Worm (Caenorhabditis elegans) whole organism, young adult: ENCODE measurements around the gene clc-21.
"Not testable (repeated sequence)": the region's sequence is repeated elsewhere in the genome, so short reads cannot be mapped to it uniquely, and the experiment has no call there.

Source experiments
- B0019.2 ChIP-seq: fragments of 200-800 bp; sonication (Bioruptor generic); conservative IDR thresholded peaks from 2 replicates; pipeline ENCODE4 v1.3.6; 2022; ENCODE audit warnings: missing genetic modification reagents, missing genetic modification characterization, missing compliant biosample characterization
- B0261.1 ChIP-seq: sonication (generic microtip); optimal IDR thresholded peaks from 2 replicates; lab custom pipeline; 2016; ENCODE audit warnings: mild to moderate bottlenecking, missing genetic modification characterization, moderate library complexity, missing compliant biosample characterization
- B0336.3 ChIP-seq: fragments of 200-800 bp; sonication (Bioruptor generic); IDR thresholded peaks from 2 replicates; pipeline ENCODE4 v1.3.6; 2022; ENCODE audit warnings: missing genetic modification characterization, missing compliant biosample characterization
- D2030.7 ChIP-seq: fragments of 200-800 bp; sonication (Bioruptor generic); IDR thresholded peaks from 2 replicates; pipeline ENCODE4 v1.3.6; 2022; ENCODE audit warnings: missing genetic modification reagents, missing genetic modification characterization, missing compliant biosample characterization
- F10E7.11 ChIP-seq: sonication (generic microtip); optimal IDR thresholded peaks from 2 replicates; lab custom pipeline; 2017; ENCODE audit warnings: mild to moderate bottlenecking, missing genetic modification characterization, moderate library complexity, missing compliant biosample characterization
- Y56A3A.18 ChIP-seq: fragments of 200-800 bp; sonication (Bioruptor generic); IDR thresholded peaks from 2 replicates; pipeline ENCODE4 v1.3.6; 2022; ENCODE audit warnings: missing genetic modification reagents, missing genetic modification characterization, missing compliant biosample characterization
- Y67H2A.10 ChIP-seq: fragments of 200-800 bp; sonication (Bioruptor generic); conservative IDR thresholded peaks from 2 replicates; pipeline ENCODE4 v1.3.6; 2022; ENCODE audit warnings: missing genetic modification reagents, missing genetic modification characterization, missing compliant biosample characterization
- ZK185.1 ChIP-seq: sonication (generic microtip); optimal IDR thresholded peaks from 2 replicates; lab custom pipeline; 2016; ENCODE audit warnings: mild to moderate bottlenecking, missing genetic modification characterization, missing compliant biosample characterization; ENCODE audit not compliant: poor library complexity, severe bottlenecking
- attf-6 ChIP-seq: fragments of 200-800 bp; sonication (Bioruptor generic); IDR thresholded peaks from 2 replicates; pipeline ENCODE4 v1.3.6; 2022; ENCODE audit warnings: missing genetic modification reagents, missing genetic modification characterization, missing compliant biosample characterization
- ceh-58 ChIP-seq: fragments of 200-800 bp; sonication (Bioruptor generic); IDR thresholded peaks from 2 replicates; pipeline ENCODE4 v1.3.6; 2022; ENCODE audit warnings: missing genetic modification characterization, missing compliant biosample characterization
- dox-1 ChIP-seq: fragments of 200-800 bp; sonication (Bioruptor generic); IDR thresholded peaks from 2 replicates; pipeline ENCODE4 v1.3.6; 2022; ENCODE audit warnings: missing genetic modification reagents, missing genetic modification characterization, missing compliant biosample characterization
- efl-1 ChIP-seq: fragments of 150-350 bp; optimal IDR thresholded peaks from 2 replicates; lab custom pipeline; 2014; ENCODE audit warnings: missing biosample characterization, missing genetic modification reagents, missing genetic modification characterization
- him-1 ChIP-seq: sonication (generic microtip); optimal IDR thresholded peaks from 2 replicates; lab custom pipeline; 2016; ENCODE audit warnings: missing genotype, missing genetic modification reagents, missing genetic modification characterization, missing compliant biosample characterization
- hmg-1.2 ChIP-seq: fragments of 200-800 bp; sonication (Bioruptor generic); IDR thresholded peaks from 2 replicates; pipeline ENCODE4 v1.3.6; 2022; ENCODE audit warnings: missing genetic modification reagents, missing genetic modification characterization, missing compliant biosample characterization
- hsf-1 ChIP-seq: fragments of 200-800 bp; sonication (Bioruptor generic); IDR thresholded peaks from 2 replicates; pipeline ENCODE4 v1.3.6; 2022; ENCODE audit warnings: missing genetic modification reagents, missing genetic modification characterization, missing compliant biosample characterization
- lin-26 ChIP-seq: fragments of 200-800 bp; sonication (Bioruptor generic); IDR thresholded peaks from 2 replicates; pipeline ENCODE4 v1.3.6; 2022; ENCODE audit warnings: missing genetic modification reagents, missing genetic modification characterization, missing compliant biosample characterization
- lin-35 ChIP-seq, 3 experiments: fragments of 150-350 bp in 2 of 3; sonication (generic microtip) in 1 of 3; optimal IDR thresholded peaks; 2 replicates each; lab custom pipeline; 2014 to 2018; ENCODE audit warnings: missing biosample characterization in 3 of 3, missing genetic modification characterization in 3 of 3, missing genetic modification reagents in 3 of 3
- lin-54 ChIP-seq: fragments of 200-800 bp; sonication (Bioruptor generic); optimal IDR thresholded peaks from 2 replicates; lab custom pipeline; 2018; ENCODE audit warnings: mild to moderate bottlenecking, missing genetic modification characterization, missing compliant biosample characterization
- lsl-1 ChIP-seq: fragments of 200-800 bp; sonication (Bioruptor generic); optimal IDR thresholded peaks from 2 replicates; lab custom pipeline; 2018; ENCODE audit warnings: mild to moderate bottlenecking, missing genetic modification characterization, moderate library complexity, missing compliant biosample characterization
- madf-10 ChIP-seq: sonication (generic microtip); optimal IDR thresholded peaks from 2 replicates; lab custom pipeline; 2016; ENCODE audit warnings: mild to moderate bottlenecking, missing genetic modification characterization, missing compliant biosample characterization
- madf-3 ChIP-seq: fragments of 200-800 bp; sonication (Bioruptor generic); IDR thresholded peaks from 2 replicates; pipeline ENCODE4 v1.3.6; 2022; ENCODE audit warnings: missing genetic modification reagents, missing genetic modification characterization, missing compliant biosample characterization
- mxl-1 ChIP-seq: sonication (generic microtip); optimal IDR thresholded peaks from 2 replicates; lab custom pipeline; 2016; ENCODE audit warnings: missing genetic modification characterization, missing compliant biosample characterization
- nfya-2 ChIP-seq: fragments of 200-800 bp; sonication (Bioruptor generic); IDR thresholded peaks from 2 replicates; pipeline ENCODE4 v1.3.6; 2022; ENCODE audit warnings: missing genetic modification reagents, missing genetic modification characterization, missing compliant biosample characterization
- pbrm-1 ChIP-seq: fragments of 200-800 bp; sonication (Bioruptor generic); IDR thresholded peaks from 2 replicates; pipeline ENCODE4 v1.3.6; 2022; ENCODE audit warnings: missing genetic modification reagents, missing genetic modification characterization, missing compliant biosample characterization
- rcor-1 ChIP-seq: fragments of 200-800 bp; sonication (Bioruptor generic); IDR thresholded peaks from 2 replicates; pipeline ENCODE4 v1.3.6; 2022; ENCODE audit warnings: missing genetic modification reagents, missing genetic modification characterization, missing compliant biosample characterization
- rpc-1 ChIP-seq, 2 experiments: fragments of 150-350 bp in 1 of 2; sonication (generic microtip) in 1 of 2; optimal IDR thresholded peaks; 2 replicates each; lab custom pipeline; 2014 to 2018; ENCODE audit warnings: missing biosample characterization in 1 of 2, missing genetic modification characterization in 1 of 2, missing genetic modification reagents in 1 of 2, missing genotype in 1 of 2
- sea-2 ChIP-seq: fragments of 200-800 bp; sonication (Bioruptor generic); IDR thresholded peaks from 2 replicates; pipeline ENCODE4 v1.3.6; 2022; ENCODE audit warnings: missing genetic modification characterization, missing compliant biosample characterization
- snpc-1.1 ChIP-seq: sonication (generic microtip); optimal IDR thresholded peaks from 2 replicates; lab custom pipeline; 2017; ENCODE audit warnings: missing genetic modification characterization, mild to moderate bottlenecking, missing compliant biosample characterization, antibody characterized with exemption, moderate library complexity, missing genotype, missing genetic modification reagents; ENCODE audit not compliant: insufficient read depth
- snpc-3.4 ChIP-seq: sonication (generic microtip); optimal IDR thresholded peaks from 2 replicates; lab custom pipeline; 2017; ENCODE audit warnings: missing genetic modification characterization, mild to moderate bottlenecking, missing compliant biosample characterization, antibody characterized with exemption, moderate library complexity, missing genotype, missing genetic modification reagents
- snpc-4 ChIP-seq, 5 experiments: fragments of 150-350 bp in 1 of 5; sonication (generic microtip) in 4 of 5; optimal IDR thresholded peaks; 2 replicates each; lab custom pipeline; 2014 to 2018; ENCODE audit warnings: missing genetic modification characterization in 5 of 5, missing biosample characterization in 3 of 5, antibody characterized with exemption in 2 of 5, mild to moderate bottlenecking in 2 of 5, missing compliant biosample characterization in 2 of 5, missing genotype in 2 of 5, moderate library complexity in 2 of 5, missing genetic modification reagents in 1 of 5
- tbp1 ChIP-seq: fragments of 200-800 bp; sonication (Bioruptor generic); optimal IDR thresholded peaks from 2 replicates; lab custom pipeline; 2018; ENCODE audit warnings: mild to moderate bottlenecking, missing genetic modification characterization, missing compliant biosample characterization
- unc-130 ChIP-seq: sonication (generic microtip); optimal IDR thresholded peaks from 2 replicates; lab custom pipeline; 2016; ENCODE audit warnings: missing genetic modification reagents, missing genetic modification characterization, missing compliant biosample characterization
- unc-62 ChIP-seq: fragments of 150-350 bp; optimal IDR thresholded peaks from 2 replicates; lab custom pipeline; 2014; ENCODE audit warnings: missing biosample characterization, missing genetic modification reagents, missing genetic modification characterization
- xnd-1 ChIP-seq: sonication (generic microtip); optimal IDR thresholded peaks from 2 replicates; lab custom pipeline; 2016; ENCODE audit warnings: missing genotype, missing genetic modification reagents, missing genetic modification characterization, missing compliant biosample characterization

The clc-21 gene

ce11 chrV:17409955-17410354 lies 7.0 kb upstream of the clc-21 start, which contains the start of gene srh-132:
TSS of gene srh-132 (plus strand) at chrV:17410255.
- TF ChIP-seq mxl-1; ZK185.1 (tag; lab: Kevin White, UChicago); F10E7.11 (tag; lab: Kevin White, UChicago): not testable (repeated sequence)

ce11 chrV:17414951-17415350 lies 2.0 kb upstream of the clc-21 start, which contains the start of gene T27C5.12:
TSS of gene T27C5.12 (plus strand) at chrV:17415251.
- no peak for TF ChIP-seq lin-35 (GFP tag; optimal IDR thresholded peaks at IDR 0.05; lab: Kevin White, UChicago)
- no peak for TF ChIP-seq efl-1 (GFP tag; lab: Kevin White, UChicago)
- TF ChIP-seq unc-62 (GFP tag; lab: Kevin White, UChicago) = no peak
- TF ChIP-seq unc-130 (GFP tag; lab: Kevin White, UChicago) = no peak
- no peak for TF ChIP-seq madf-3 (GFP tag; lab: Robert Waterston, UW)
- TF ChIP-seq madf-10 (tag; lab: Kevin White, UChicago) = no peak
- TF ChIP-seq Y67H2A.10 (GFP tag; lab: Robert Waterston, UW) = no peak
- TF ChIP-seq xnd-1 (tag; lab: Kevin White, UChicago) = no peak
- no peak for TF ChIP-seq lsl-1 (GFP tag; lab: Kevin White, UChicago)
- TF ChIP-seq lin-54 (GFP tag; lab: Kevin White, UChicago) = no peak
- TF ChIP-seq B0336.3 (GFP tag; lab: Robert Waterston, UW) = no peak
- no peak for TF ChIP-seq lin-26

- TF ChIP-seq B0019.2 (GFP tag; lab: Robert Waterston, UW) = 0 out of 2 replicates have a peak, but pooled peaks have one; percentile 13
- TF ChIP-seq dox-1 (GFP tag; lab: Robert Waterston, UW) = peak; percentile 47
- TF ChIP-seq hsf-1 (GFP tag; lab: Robert Waterston, UW) = peak; percentile 94
Observed at ce11 chrV:17420753-17421152, 3.8 kb downstream of the clc-21 start.

- peak; percentile 39 for TF ChIP-seq lin-26
- TF ChIP-seq Y56A3A.18 = peak; percentile 58; the same call in 1 of the 2 replicates
- TF ChIP-seq him-1 (tag; lab: Kevin White, UChicago) = peak; percentile 33
- TF ChIP-seq nfya-2 (GFP tag; lab: Robert Waterston, UW) = 0 out of 2 replicates have a peak, but pooled peaks have one; percentile 33
- TF ChIP-seq madf-3 (GFP tag; lab: Robert Waterston, UW) = 0 out of 2 replicates have a peak, but pooled peaks have one; percentile 27
- peak; percentile 79 for TF ChIP-seq hmg-1.2 (GFP tag; lab: Robert Waterston, UW)
- TF ChIP-seq D2030.7 (GFP tag; lab: Robert Waterston, UW) = peak; percentile 66; the same call in 1 of the 2 replicates
- TF ChIP-seq sea-2 (GFP tag; lab: Robert Waterston, UW) = 0 out of 2 replicates have a peak, but pooled peaks have one; percentile 53
- peak; percentile 92 for TF ChIP-seq snpc-1.1 (tag; lab: Kevin White, UChicago)
- TF ChIP-seq dox-1 (GFP tag; lab: Robert Waterston, UW) = peak; percentile 33; the same call in 1 of the 2 replicates
- peak; percentile 87 for TF ChIP-seq snpc-4 (GFP tag; optimal IDR thresholded peaks at IDR 0.05; lab: Kevin White, UChicago)
- peak; percentile 57 to 97 (median 86) for TF ChIP-seq snpc-4 (tag; optimal IDR thresholded peaks at IDR 0.05; lab: Kevin White, UChicago)
- 0 out of 2 replicates have a peak, but pooled peaks have one; percentile 30 for TF ChIP-seq ceh-58
- TF ChIP-seq rpc-1 (optimal IDR thresholded peaks at IDR 0.05; lab: Kevin White, UChicago) = peak; percentile 47
- TF ChIP-seq rpc-1 (tag; optimal IDR thresholded peaks at IDR 0.05; lab: Kevin White, UChicago) = peak; percentile 81
- peak; percentile 94 for TF ChIP-seq pbrm-1 (GFP tag; lab: Robert Waterston, UW)
- TF ChIP-seq attf-6 (GFP tag; lab: Robert Waterston, UW) = peak; percentile 96
- TF ChIP-seq tbp1 = peak; percentile 84
- TF ChIP-seq snpc-3.4 (tag; lab: Kevin White, UChicago) = peak; percentile 82
- TF ChIP-seq rcor-1 = peak; percentile 22; the same call in 1 of the 2 replicates
- TF ChIP-seq B0261.1 = peak; percentile 60
Observed at ce11 chrV:17428609-17429008, 11.7 kb downstream of the clc-21 start.
